Worm (Caenorhabditis elegans) whole organism, midembryonic: ENCODE results near the gene C46F11.6.

ENCODE experiments used
- T22C8.4 ChIP-seq: fragments of 200-800 bp; sonication (Bioruptor generic); IDR thresholded peaks from 2 replicates; pipeline ENCODE4 v1.3.6; 2022; ENCODE audit warnings: missing genetic modification characterization, missing compliant biosample characterization
- flt-1 ChIP-seq: fragments of 200-800 bp; sonication (Bioruptor generic); IDR thresholded peaks from 2 replicates; pipeline ENCODE4 v1.3.6; 2022; ENCODE audit warnings: missing genetic modification characterization, missing compliant biosample characterization
- med-1 ChIP-seq: sonication (generic microtip); optimal IDR thresholded peaks from 2 replicates; lab custom pipeline; 2017; ENCODE audit warnings: missing genetic modification characterization, mild to moderate bottlenecking, missing compliant biosample characterization, antibody characterized with exemption, missing genetic modification reagents; ENCODE audit not compliant: insufficient read depth
- ref-1 ChIP-seq: fragments of 200-800 bp; sonication (Bioruptor generic); conservative IDR thresholded peaks from 2 replicates; pipeline ENCODE4 v1.3.6; 2022; ENCODE audit warnings: missing genetic modification reagents, missing genetic modification characterization, missing compliant biosample characterization

ce11 chrIII:3670336-3670735 lies at the start of gene C46F11.6:
- no peak for TF ChIP-seq med-1 (GFP tag; lab: Kevin White, UChicago)
- no peak for TF ChIP-seq flt-1 (GFP tag; lab: Robert Waterston, UW)
- no peak for TF ChIP-seq T22C8.4 (GFP tag; lab: Robert Waterston, UW)
- TF ChIP-seq ref-1 (GFP tag; lab: Robert Waterston, UW): no peak
